Fruit fly (Drosophila melanogaster) whole organism, pupa: ENCODE results near the gene CG13114.

Experiments
- CG10348 ChIP-seq: fragments of 200-800 bp; sonication (Bioruptor generic); IDR thresholded peaks from 2 replicates; pipeline ENCODE4 v1.3.6; 2022; ENCODE audit warnings: missing biosample characterization, missing genetic modification characterization
- CG12605 ChIP-seq: fragments of 200-800 bp; sonication (Bioruptor generic); IDR thresholded peaks from 2 replicates; pipeline ENCODE4 v1.3.6; 2022; ENCODE audit warnings: missing biosample characterization, missing genetic modification characterization
- CG13204 ChIP-seq: fragments of 200-800 bp; sonication (Bioruptor generic); optimal IDR thresholded peaks from 2 replicates; lab custom pipeline; 2018; ENCODE audit warnings: missing biosample characterization, mild to moderate bottlenecking, missing genetic modification characterization, moderate library complexity
- CG14655 ChIP-seq: fragments of 200-800 bp; sonication (Bioruptor generic); optimal IDR thresholded peaks from 3 replicates; lab custom pipeline; 2017; ENCODE audit warnings: mild to moderate bottlenecking, missing biosample characterization, missing genetic modification reagents, missing genetic modification characterization
- CG15710 ChIP-seq: fragments of 200-800 bp; sonication (Bioruptor generic); optimal IDR thresholded peaks from 2 replicates; lab custom pipeline; 2018; ENCODE audit warnings: missing biosample characterization, mild to moderate bottlenecking, missing genetic modification characterization, moderate library complexity
- CG17806 ChIP-seq: fragments of 200-800 bp; sonication (Bioruptor generic); optimal IDR thresholded peaks from 2 replicates; lab custom pipeline; 2018; ENCODE audit warnings: missing biosample characterization, mild to moderate bottlenecking, missing genetic modification characterization, moderate library complexity
- CG32121 ChIP-seq: fragments of 200-800 bp; sonication (Bioruptor generic); IDR thresholded peaks from 2 replicates; pipeline ENCODE4 v1.3.6; 2022; ENCODE audit warnings: missing biosample characterization, missing genetic modification characterization
- CG34367 ChIP-seq: fragments of 200-800 bp; sonication (Bioruptor generic); optimal IDR thresholded peaks from 2 replicates; lab custom pipeline; 2018; ENCODE audit warnings: missing biosample characterization, mild to moderate bottlenecking, missing genetic modification characterization
- CG4496 ChIP-seq: fragments of 200-800 bp; sonication (Bioruptor generic); IDR thresholded peaks from 3 replicates; pipeline ENCODE4 v1.3.6; 2022; ENCODE audit warnings: missing biosample characterization, missing genetic modification characterization
- CG8159 ChIP-seq: fragments of 200-800 bp; sonication (Bioruptor generic); optimal IDR thresholded peaks from 3 replicates; lab custom pipeline; 2018; ENCODE audit warnings: missing biosample characterization, mild to moderate bottlenecking, missing genetic modification characterization, moderate library complexity
- CG8301 ChIP-seq: fragments of 200-800 bp; sonication (Bioruptor generic); optimal IDR thresholded peaks from 2 replicates; lab custom pipeline; 2018; ENCODE audit warnings: missing biosample characterization, mild to moderate bottlenecking, missing genetic modification characterization
- CG9948 ChIP-seq: fragments of 200-800 bp; sonication (Bioruptor generic); optimal IDR thresholded peaks from 2 replicates; lab custom pipeline; 2018; ENCODE audit warnings: missing biosample characterization, mild to moderate bottlenecking, missing genetic modification characterization, moderate library complexity
- D1 ChIP-seq: fragments of 200-800 bp; sonication (Bioruptor generic); optimal IDR thresholded peaks from 2 replicates; lab custom pipeline; 2018; ENCODE audit warnings: missing biosample characterization, mild to moderate bottlenecking, missing genetic modification characterization, moderate library complexity
- EcR ChIP-seq: fragments of 200-800 bp; sonication (Bioruptor generic); optimal IDR thresholded peaks from 3 replicates; lab custom pipeline; 2019; ENCODE audit warnings: missing biosample characterization, missing genetic modification characterization, mild to moderate bottlenecking, moderate library complexity, missing genetic modification reagents
- Ets98B ChIP-seq: fragments of 200-800 bp; sonication (Bioruptor generic); IDR thresholded peaks from 2 replicates; pipeline ENCODE4 v1.3.6; 2022; ENCODE audit warnings: missing biosample characterization, missing genetic modification characterization
- Pif1A ChIP-seq: fragments of 200-800 bp; sonication (Bioruptor generic); optimal IDR thresholded peaks from 3 replicates; lab custom pipeline; 2016; ENCODE audit warnings: missing biosample characterization, missing genetic modification characterization
- Pif1B ChIP-seq: fragments of 200-800 bp; sonication (Bioruptor generic); optimal IDR thresholded peaks from 3 replicates; lab custom pipeline; 2016; ENCODE audit warnings: missing biosample characterization, missing genetic modification characterization
- Snoo ChIP-seq: fragments of 200-800 bp; sonication (Bioruptor generic); optimal IDR thresholded peaks from 3 replicates; lab custom pipeline; 2017; ENCODE audit warnings: missing biosample characterization, mild to moderate bottlenecking, missing genetic modification characterization, inconsistent platforms
- fd96Ca ChIP-seq: fragments of 200-800 bp; sonication (Bioruptor generic); IDR thresholded peaks from 3 replicates; pipeline ENCODE4 v1.3.6; 2022; ENCODE audit warnings: missing biosample characterization, missing genetic modification characterization
- gl ChIP-seq: fragments of 200-800 bp; sonication (Bioruptor generic); optimal IDR thresholded peaks from 2 replicates; lab custom pipeline; 2018; ENCODE audit warnings: missing biosample characterization, mild to moderate bottlenecking, missing genetic modification characterization
- rn ChIP-seq: fragments of 200-800 bp; sonication (Bioruptor generic); IDR thresholded peaks from 2 replicates; pipeline ENCODE4 v1.3.6; 2022; ENCODE audit warnings: missing biosample characterization, missing genetic modification characterization

Gene CG13114

dm6 chr2L:9568360-9569088 is 22.9 kb downstream of the CG13114 start, which contains the start of gene brwl:
Gene brwl, plus strand, starts transcription at chr2L:9568890.
- TF ChIP-seq CG12605 (GFP tag; lab: Robert Waterston, UW) (peak; percentile 96), CG9948 (tag; lab: Kevin White, UChicago) (peak; percentile 99), Snoo (peak; percentile 98), CG32121 (peak; percentile 99), CG8301 (tag; lab: Kevin White, UChicago) (peak; percentile 99), CG4496 (GFP tag; lab: Robert Waterston, UW) (peak; percentile 98), CG17806 (peak; percentile 99), D1 (peak; percentile 98), rn (GFP tag; lab: Robert Waterston, UW) (peak; percentile 97), Ets98B (GFP tag; lab: Robert Waterston, UW) (peak; percentile 97), CG10348 (GFP tag; lab: Robert Waterston, UW) (peak; percentile 94), CG13204 (GFP tag; lab: Kevin White, UChicago) (peak; percentile 94), EcR (GFP tag; lab: Kevin White, UChicago) (peak; percentile 50), CG14655 (GFP tag; lab: Kevin White, UChicago) (peak; percentile 99), CG8159 (tag; lab: Kevin White, UChicago) (peak; percentile 99), fd96Ca (GFP tag; lab: Robert Waterston, UW) (peak; percentile 95), Pif1B (GFP tag; lab: Kevin White, UChicago) (peak; percentile 97), CG15710 (tag; lab: Kevin White, UChicago) (peak; percentile 99), gl (peak; percentile 94), CG34367 (tag; lab: Kevin White, UChicago) (peak; percentile 98), Pif1A (peak; percentile 98)

DNA sequence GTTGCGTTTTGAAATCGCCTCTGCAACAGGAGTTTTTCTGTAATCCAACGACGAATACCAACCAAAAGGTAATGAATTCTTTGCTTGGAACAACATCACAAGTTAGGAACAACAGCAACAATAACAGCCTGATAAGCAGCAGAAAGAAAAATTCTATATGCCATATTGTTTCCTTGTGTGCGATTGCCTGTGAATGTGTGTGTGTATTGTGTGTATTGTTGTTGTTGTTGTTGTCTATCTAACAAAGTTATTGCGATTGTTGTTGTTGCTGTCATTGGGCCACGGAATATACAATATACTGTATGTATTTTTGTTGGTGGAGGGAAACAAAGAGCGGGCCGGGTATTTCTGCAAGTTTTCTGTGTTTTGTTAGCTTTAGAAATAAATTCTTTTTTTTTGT is 23.5 kb downstream of the CG13114 start:
- TF ChIP-seq CG10348 (GFP tag; lab: Robert Waterston, UW) (no peak), Pif1A (no peak), Ets98B (GFP tag; lab: Robert Waterston, UW) (no peak), CG8301 (tag; lab: Kevin White, UChicago) (no peak), Snoo (no peak), D1 (no peak), CG15710 (tag; lab: Kevin White, UChicago) (no peak), gl (no peak), CG32121 (no peak), CG9948 (tag; lab: Kevin White, UChicago) (no peak), CG12605 (GFP tag; lab: Robert Waterston, UW) (no peak), EcR (GFP tag; lab: Kevin White, UChicago) (no peak), CG8159 (tag; lab: Kevin White, UChicago) (no peak), CG4496 (GFP tag; lab: Robert Waterston, UW) (no peak), rn (GFP tag; lab: Robert Waterston, UW) (no peak), CG17806 (no peak)

DNA sequence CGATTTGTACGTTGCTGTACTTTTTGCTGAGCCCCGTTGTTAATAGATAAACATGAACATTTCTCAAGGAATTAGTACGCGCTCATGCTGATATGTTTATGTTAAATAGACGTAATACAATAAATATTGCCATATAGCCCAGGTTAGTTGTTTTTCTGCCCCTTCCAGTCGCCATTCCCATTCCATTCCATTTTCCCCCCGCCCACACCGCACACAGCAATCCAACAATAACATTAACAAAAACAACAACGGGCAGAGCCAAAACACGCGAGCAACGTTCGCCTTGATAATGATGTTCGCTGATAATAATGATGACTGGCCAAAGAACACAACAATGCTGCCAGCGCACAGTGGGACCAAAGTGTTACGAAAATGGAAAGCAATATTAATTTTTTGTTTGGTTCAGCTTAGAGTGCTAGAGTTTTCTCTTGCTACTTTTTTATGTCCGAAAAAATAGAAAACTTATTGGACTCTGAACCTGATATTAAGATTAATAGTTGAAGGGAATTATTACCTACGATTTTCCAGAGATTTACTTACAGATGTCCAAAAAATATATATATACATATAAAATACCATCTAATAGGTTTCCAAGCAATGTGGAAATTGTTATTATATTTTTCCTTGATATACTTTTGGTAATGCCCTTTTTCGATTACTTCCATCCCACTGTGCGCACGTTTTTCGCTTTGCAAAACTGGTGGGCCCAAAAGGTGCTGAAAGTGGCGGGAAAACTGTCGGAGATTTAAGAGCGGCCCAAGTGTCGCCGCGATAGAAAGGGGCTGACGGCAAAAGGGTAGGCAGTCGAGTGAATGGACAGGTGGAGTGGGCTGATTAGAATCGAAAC is 24.2 kb downstream of the CG13114 start:
- TF ChIP-seq CG8301 (tag; lab: Kevin White, UChicago) (peak; percentile 97), Ets98B (GFP tag; lab: Robert Waterston, UW) (peak; percentile 85), D1 (peak; percentile 98), CG12605 (GFP tag; lab: Robert Waterston, UW) (peak; percentile 72), gl (peak; percentile 85), CG32121 (peak; percentile 90), CG17806 (peak; percentile 95), CG10348 (GFP tag; lab: Robert Waterston, UW) (peak; percentile 64), CG14655 (GFP tag; lab: Kevin White, UChicago) (peak; percentile 99), CG34367 (tag; lab: Kevin White, UChicago) (peak; percentile 94), Snoo (peak; percentile 97), CG15710 (tag; lab: Kevin White, UChicago) (peak; percentile 95), Pif1B (GFP tag; lab: Kevin White, UChicago) (peak; percentile 97), Pif1A (peak; percentile 95), CG4496 (GFP tag; lab: Robert Waterston, UW) (peak; percentile 88), rn (GFP tag; lab: Robert Waterston, UW) (peak; percentile 55), fd96Ca (GFP tag; lab: Robert Waterston, UW) (peak; percentile 65; the same call in 2 of the 3 replicates), CG13204 (GFP tag; lab: Kevin White, UChicago) (peak; percentile 91), CG8159 (tag; lab: Kevin White, UChicago) (peak; percentile 97), CG9948 (tag; lab: Kevin White, UChicago) (peak; percentile 98), EcR (GFP tag; lab: Kevin White, UChicago) (peak; percentile 28)

DNA sequence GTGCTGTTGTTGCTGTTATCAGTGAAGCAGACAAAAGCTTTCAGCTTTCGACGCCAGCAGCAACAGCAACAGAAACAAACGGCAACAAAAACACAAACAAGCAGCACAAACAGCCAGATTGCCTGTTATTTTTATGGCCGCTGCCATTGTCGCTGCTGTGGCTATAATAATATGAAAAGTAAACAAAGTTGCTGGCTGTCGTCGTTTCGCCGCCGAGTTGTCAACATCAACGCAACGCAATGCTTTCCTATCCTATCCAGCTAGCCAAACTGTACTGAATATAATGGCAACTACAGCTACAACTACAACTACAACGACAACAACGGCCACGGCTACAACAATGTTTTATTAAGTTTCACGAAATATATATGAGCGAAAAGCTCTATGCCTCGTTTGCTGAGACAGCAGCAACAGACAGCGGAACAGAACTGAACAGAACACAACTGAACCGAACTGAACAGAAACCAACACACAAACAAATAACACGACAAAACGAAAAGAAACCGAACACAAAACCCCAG is 25.1 kb downstream of the CG13114 start:
- peak; percentile 35 for TF ChIP-seq Pif1A
- 0 out of 3 replicates have a peak, but pooled peaks have one; percentile 21 for TF ChIP-seq CG4496 (GFP tag; lab: Robert Waterston, UW)
- TF ChIP-seq Ets98B (GFP tag; lab: Robert Waterston, UW), result peak; percentile 29; the same call in 1 of the 2 replicates
- TF ChIP-seq rn (GFP tag; lab: Robert Waterston, UW), result no peak
- TF ChIP-seq CG34367 (tag; lab: Kevin White, UChicago), result no peak
